Fruit fly (Drosophila melanogaster): Measurements from ENCODE around the gene noi.

The noi gene

DNA sequence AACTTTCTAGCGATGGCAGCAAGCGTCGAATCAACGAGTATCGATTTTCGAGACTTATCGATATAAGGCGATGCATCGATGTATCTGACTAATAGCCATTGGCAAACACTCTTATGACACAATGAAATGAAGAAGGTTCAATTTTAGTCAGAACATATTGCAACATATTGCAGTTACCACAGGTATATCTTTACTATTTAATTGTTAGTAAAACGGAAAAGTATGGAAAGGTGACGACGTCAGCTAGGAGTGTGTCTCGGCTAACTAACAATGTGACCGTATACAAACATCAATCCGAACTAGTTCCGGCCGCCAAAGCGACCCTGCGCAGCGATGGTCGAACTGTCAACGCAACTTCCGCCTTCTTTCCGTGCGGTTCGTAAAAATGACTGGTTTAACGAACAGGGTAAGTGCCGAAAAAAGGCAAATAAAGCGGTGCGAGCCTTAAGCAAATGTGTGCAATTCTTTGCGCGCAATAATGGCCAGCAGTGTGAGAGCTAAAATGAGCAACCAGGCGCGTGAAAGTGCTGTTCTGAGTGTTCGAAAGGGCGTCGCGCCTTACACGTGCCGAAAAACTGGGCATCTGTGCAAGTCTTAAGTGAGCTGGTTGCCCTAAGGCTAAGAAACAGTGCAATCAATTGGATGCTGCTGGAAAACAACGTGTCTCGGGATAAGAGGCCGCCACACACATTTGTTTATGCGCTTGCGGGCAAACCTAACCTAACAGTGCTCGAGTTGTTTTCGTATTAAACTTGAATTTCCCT lies 33.0 kb upstream of the noi start, which contains the start of the genes Dph4, Spec2 and RpL13A (continued):
- peak; percentile 87 for TF ChIP-seq CG10147 (GFP tag; optimal IDR thresholded peaks at IDR 0.05)
- peak; percentile 97 for TF ChIP-seq CG13775 (GFP tag; optimal IDR thresholded peaks at IDR 0.05)
- TF ChIP-seq luna (GFP tag; optimal IDR thresholded peaks at IDR 0.05) = peak; percentile 93
- TF ChIP-seq fru (optimal IDR thresholded peaks at IDR 0.05) = no peak
- no peak for TF ChIP-seq Rx (GFP tag; IDR thresholded peaks at IDR 0.05)
- TF ChIP-seq CG32767 (GFP tag; IDR thresholded peaks at IDR 0.05) = no peak
- peak; percentile 98 for TF ChIP-seq CG12659 (GFP tag; optimal IDR thresholded peaks at IDR 0.05)
- TF ChIP-seq Neu2 (GFP tag; optimal IDR thresholded peaks at IDR 0.05; ENCODE audit: borderline replicate concordance) = peak; percentile 74
- TF ChIP-seq Sox100B (GFP tag; optimal IDR thresholded peaks at IDR 0.05) = peak; percentile 90
- peak; percentile 90 for TF ChIP-seq p53 (GFP tag; optimal IDR thresholded peaks at IDR 0.05)
- peak; percentile 99 for TF ChIP-seq NC2β (GFP tag; optimal IDR thresholded peaks at IDR 0.05)
- peak; percentile 93 for TF ChIP-seq pho (GFP tag; optimal IDR thresholded peaks at IDR 0.05)
- TF ChIP-seq cas (GFP tag; IDR thresholded peaks at IDR 0.05) = no peak
- TF ChIP-seq Poxn (GFP tag; IDR thresholded peaks at IDR 0.05) = no peak
- peak; percentile 100 for TF ChIP-seq CG15514 (GFP tag; optimal IDR thresholded peaks at IDR 0.05)
- TF ChIP-seq CG7839 (tag; optimal IDR thresholded peaks at IDR 0.05) = peak; percentile 85
- TF ChIP-seq CG6683 (GFP tag; optimal IDR thresholded peaks at IDR 0.05) = peak; percentile 89
- TF ChIP-seq CG11504 (tag; optimal IDR thresholded peaks at IDR 0.05) = no peak
- TF ChIP-seq nerfin-1 (tag; optimal IDR thresholded peaks at IDR 0.05) = peak; percentile 89
- peak; percentile 92 for TF ChIP-seq CG2875 (GFP tag; optimal IDR thresholded peaks at IDR 0.05)
- TF ChIP-seq bsh (GFP tag; optimal IDR thresholded peaks at IDR 0.05) = peak; percentile 21 to 78
- peak; percentile 82 for TF ChIP-seq bigmax (GFP tag; optimal IDR thresholded peaks at IDR 0.05)
- TF ChIP-seq CG4617 (GFP tag; optimal IDR thresholded peaks at IDR 0.05; ENCODE audit: borderline replicate concordance) = peak; percentile 83
- peak; percentile 93 for TF ChIP-seq Hey (tag; optimal IDR thresholded peaks at IDR 0.05)
- no peak for TF ChIP-seq ara (GFP tag; IDR thresholded peaks at IDR 0.05)
- TF ChIP-seq CG4707 (GFP tag; optimal IDR thresholded peaks at IDR 0.05) = peak; percentile 93
- TF ChIP-seq HLH4C (GFP tag; IDR thresholded peaks at IDR 0.05; ENCODE audit: partially characterized antibody) = no peak
- no peak for TF ChIP-seq CG32532 (GFP tag; IDR thresholded peaks at IDR 0.05)
- TF ChIP-seq CG1603 (tag; optimal IDR thresholded peaks at IDR 0.05) = peak; percentile 96
- no peak for TF ChIP-seq Optix (GFP tag; IDR thresholded peaks at IDR 0.05)
- no peak for TF ChIP-seq Xrp1 (GFP tag; IDR thresholded peaks at IDR 0.05)
- peak; percentile 98 for TF ChIP-seq Mes4 (GFP tag; optimal IDR thresholded peaks at IDR 0.05)
- TF ChIP-seq CG17186 (GFP tag; optimal IDR thresholded peaks at IDR 0.05) = peak; percentile 95
- peak; percentile 80 for TF ChIP-seq Jarid2 (GFP tag; optimal IDR thresholded peaks at IDR 0.05)
- TF ChIP-seq grn (GFP tag; optimal IDR thresholded peaks at IDR 0.05) = peak; percentile 76
- peak; percentile 82 for TF ChIP-seq sqz (GFP tag; optimal IDR thresholded peaks at IDR 0.05)
- no peak for TF ChIP-seq Mrtf (GFP tag; IDR thresholded peaks at IDR 0.05)
- TF ChIP-seq CG10565 (GFP tag; optimal IDR thresholded peaks at IDR 0.05) = peak; percentile 68
- peak; percentile 94 for TF ChIP-seq HmgZ (tag; optimal IDR thresholded peaks at IDR 0.05)
- no peak for TF ChIP-seq CG2889 (GFP tag; IDR thresholded peaks at IDR 0.05)
- no peak for TF ChIP-seq z (GFP tag; IDR thresholded peaks at IDR 0.05)
- peak; percentile 82 for TF ChIP-seq twi (tag; optimal IDR thresholded peaks at IDR 0.05)
- peak; percentile 83 for TF ChIP-seq TFAM (GFP tag; optimal IDR thresholded peaks at IDR 0.05)

Measured in whole organism, embryonic.